Worm (Caenorhabditis elegans): ENCODE results near the gene hen-1.

Gene hen-1

ce11 chrX:7068400-7068799 is 48.4 kb downstream of the hen-1 start, which contains the start of gene pdi-6 (continued):
- TF ChIP-seq elt-4 (tag; optimal IDR thresholded peaks at IDR 0.05) (no peak), pqm-1 (tag; optimal IDR thresholded peaks at IDR 0.05) (peak; percentile 27), hlh-6 (tag; optimal IDR thresholded peaks at IDR 0.05) (no peak), unc-55 (GFP tag; optimal IDR thresholded peaks at IDR 0.05) (no peak), ztf-16 (tag; optimal IDR thresholded peaks at IDR 0.05) (peak; percentile 20), lim-6 (tag; optimal IDR thresholded peaks at IDR 0.05) (no peak), ceh-45 (GFP tag; IDR thresholded peaks at IDR 0.05) (no peak), ceh-19 (GFP tag; optimal IDR thresholded peaks at IDR 0.05) (no peak), C08G9.2 (tag; optimal IDR thresholded peaks at IDR 0.05) (peak; percentile 80), tbx-7 (tag; optimal IDR thresholded peaks at IDR 0.05) (peak; percentile 59), rnt-1 (tag; optimal IDR thresholded peaks at IDR 0.05) (peak; percentile 73), che-1 (tag; optimal IDR thresholded peaks at IDR 0.05) (no peak), ceh-9 (tag; optimal IDR thresholded peaks at IDR 0.05) (no peak), unc-3 (GFP tag; conservative IDR thresholded peaks at IDR 0.05) (no peak), unc-3 (tag; optimal IDR thresholded peaks at IDR 0.05) (no peak), ahr-1 (tag; optimal IDR thresholded peaks at IDR 0.05) (no peak), zip-5 (tag; optimal IDR thresholded peaks at IDR 0.05) (peak; percentile 17), pat-9 (tag; optimal IDR thresholded peaks at IDR 0.05) (no peak), pax-1 (tag; optimal IDR thresholded peaks at IDR 0.05) (peak; percentile 32), eyg-1 (tag; optimal IDR thresholded peaks at IDR 0.05) (peak; percentile 20), F13H6.1 (tag; optimal IDR thresholded peaks at IDR 0.05) (peak; percentile 47), tbx-2 (tag; optimal IDR thresholded peaks at IDR 0.05) (peak; percentile 89), lin-11 (tag; optimal IDR thresholded peaks at IDR 0.05) (no peak), pag-3 (tag; optimal IDR thresholded peaks at IDR 0.05; ENCODE audit: borderline replicate concordance) (no peak), nhr-232 (tag; optimal IDR thresholded peaks at IDR 0.05) (no peak), K09A11.1 (tag; optimal IDR thresholded peaks at IDR 0.05; ENCODE audit: insufficient read depth) (no peak), ceh-2 (tag; optimal IDR thresholded peaks at IDR 0.05) (peak; percentile 81)

- TF ChIP-seq odd-2 (tag; optimal IDR thresholded peaks at IDR 0.05) (no peak), pha-2 (tag; optimal IDR thresholded peaks at IDR 0.05) (peak; percentile 39), C38D4.7 (GFP tag; optimal IDR thresholded peaks at IDR 0.05) (no peak), hlh-6 (tag; optimal IDR thresholded peaks at IDR 0.05) (no peak), ref-2 (tag; optimal IDR thresholded peaks at IDR 0.05) (no peak), mec-3 (tag; optimal IDR thresholded peaks at IDR 0.05; ENCODE audit: borderline replicate concordance) (no peak), ceh-30 (tag; optimal IDR thresholded peaks at IDR 0.05) (no peak)
These were observed 49.4 kb downstream of the hen-1 start for ce11 chrX:7067250-7067958.

Measured in whole organism, late embryonic.